Worm (Caenorhabditis elegans): Measurements from ENCODE around the gene fat-4.

The fat-4 gene

ce11 chrIV:9825196-9825744, 26.0 kb downstream of the fat-4 start, which contains the start of gene mtr-4 (continued):
- TF ChIP-seq ceh-63 (GFP tag; optimal IDR thresholded peaks at IDR 0.05) = no peak
- TF ChIP-seq fos-1 (tag; optimal IDR thresholded peaks at IDR 0.05) = no peak
- peak; percentile 25 for TF ChIP-seq swsn-7 (tag; optimal IDR thresholded peaks at IDR 0.05)
- TF ChIP-seq lin-15B (tag; optimal IDR thresholded peaks at IDR 0.05) = peak; percentile 21
- no peak for TF ChIP-seq blmp-1 (tag; optimal IDR thresholded peaks at IDR 0.05)
- TF ChIP-seq fkh-10 (GFP tag; optimal IDR thresholded peaks at IDR 0.05) = no peak
- TF ChIP-seq xbp-1 (tag; optimal IDR thresholded peaks at IDR 0.05) = peak; percentile 9
- TF ChIP-seq dpl-1 (GFP tag; optimal IDR thresholded peaks at IDR 0.05) = peak; percentile 33 to 73 (median 59)
- no peak for TF ChIP-seq sox-4 (tag; optimal IDR thresholded peaks at IDR 0.05)
- peak; percentile 32 to 69 for TF ChIP-seq efl-1 (optimal IDR thresholded peaks at IDR 0.05)
- peak; percentile 73 to 95 for TF ChIP-seq efl-1 (GFP tag; optimal IDR thresholded peaks at IDR 0.05 in 1 of 2)
- TF ChIP-seq snu-23 (GFP tag; optimal IDR thresholded peaks at IDR 0.05) = no peak

DNA sequence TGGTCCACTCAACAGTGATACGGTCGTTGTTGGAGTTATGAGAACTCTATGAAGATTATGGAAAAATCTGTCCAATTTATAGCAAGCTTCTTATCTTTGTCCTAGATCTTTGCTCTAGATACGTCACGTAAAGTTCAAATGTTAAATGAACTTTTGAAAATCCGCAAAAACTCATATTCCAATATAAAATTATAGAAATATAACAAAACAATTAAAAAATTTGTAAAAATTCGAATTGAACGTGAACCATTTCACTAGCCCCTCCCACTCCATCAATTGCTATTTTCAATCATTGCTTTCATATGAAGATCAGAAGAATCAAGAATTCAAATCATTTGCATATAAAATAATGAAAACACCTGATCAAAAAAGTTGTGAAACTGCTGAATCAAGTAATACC, 33.4 kb downstream of the fat-4 start, which contains the start of gene kin-21:
TSS of gene kin-21 (plus strand) at position 301 of the 400 bp plus-strand sequence.
- no peak for TF ChIP-seq hlh-4 (tag; optimal IDR thresholded peaks at IDR 0.05)
- no peak for TF ChIP-seq lin-35 (GFP tag; optimal IDR thresholded peaks at IDR 0.05)
- TF ChIP-seq ztf-11 (tag; optimal IDR thresholded peaks at IDR 0.05) = no peak
- no peak for TF ChIP-seq aha-1 (tag; optimal IDR thresholded peaks at IDR 0.05)
- no peak for TF ChIP-seq mef-2 (tag; optimal IDR thresholded peaks at IDR 0.05)
- no peak for TF ChIP-seq tlp-1 (tag; optimal IDR thresholded peaks at IDR 0.05)
- TF ChIP-seq ets-5 (GFP tag; IDR thresholded peaks at IDR 0.05) = no peak
- TF ChIP-seq ceh-8 (GFP tag; optimal IDR thresholded peaks at IDR 0.05) = no peak
- no peak for TF ChIP-seq fkh-10 (GFP tag; optimal IDR thresholded peaks at IDR 0.05)

ce11 chrIV:9833337-9833736, 34.1 kb downstream of the fat-4 start:
- TF ChIP-seq F16B12.6 (tag; optimal IDR thresholded peaks at IDR 0.05) (no peak), hlh-4 (tag; optimal IDR thresholded peaks at IDR 0.05) (no peak), pqm-1 (tag; optimal IDR thresholded peaks at IDR 0.05) (no peak), skn-1 (tag; optimal IDR thresholded peaks at IDR 0.05) (no peak), pag-3 (tag; optimal IDR thresholded peaks at IDR 0.05; ENCODE audit: borderline replicate concordance, insufficient read depth) (no peak), elt-2 (tag; optimal IDR thresholded peaks at IDR 0.05) (no peak), sptf-1 (tag; optimal IDR thresholded peaks at IDR 0.05) (no peak), ets-5 (GFP tag; IDR thresholded peaks at IDR 0.05) (no peak), unc-86 (tag; optimal IDR thresholded peaks at IDR 0.05) (no peak), nhr-28 (tag; optimal IDR thresholded peaks at IDR 0.05) (no peak), elt-3 (tag; optimal IDR thresholded peaks at IDR 0.05) (no peak), ceh-63 (GFP tag; optimal IDR thresholded peaks at IDR 0.05) (no peak), mdl-1 (tag; optimal IDR thresholded peaks at IDR 0.05) (no peak), ztf-4 (tag; optimal IDR thresholded peaks at IDR 0.05) (no peak), tbx-2 (tag; optimal IDR thresholded peaks at IDR 0.05) (no peak), ceh-88 (GFP tag; IDR thresholded peaks at IDR 0.05) (no peak), mep-1 (tag; optimal IDR thresholded peaks at IDR 0.05) (no peak), nhr-20 (tag; optimal IDR thresholded peaks at IDR 0.05) (no peak), sup-37 (GFP tag; optimal IDR thresholded peaks at IDR 0.05) (no peak)

DNA sequence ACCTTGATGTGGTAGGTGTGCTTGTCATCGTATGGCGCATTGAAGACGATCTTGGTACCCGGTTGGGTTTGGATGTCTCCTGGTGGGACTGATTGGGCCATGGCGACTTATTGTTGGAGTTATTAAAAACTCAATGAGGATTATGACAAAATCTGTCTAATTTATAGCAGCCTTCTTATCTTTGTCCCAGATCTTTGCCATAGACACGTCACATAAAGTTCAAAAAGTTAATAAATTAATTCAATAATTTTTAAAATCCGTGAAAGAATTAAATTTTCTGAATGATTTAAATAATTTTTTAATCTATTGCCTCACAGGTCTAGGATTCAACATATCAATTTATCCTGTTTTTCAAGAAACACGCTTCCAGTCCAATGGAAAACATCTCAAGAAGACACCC, 37.1 kb downstream of the fat-4 start, which contains the start of gene msp-81:
TSS of gene msp-81 (minus strand) at position 101 of the 400 bp plus-strand sequence.
- TF ChIP-seq elt-3 (tag; optimal IDR thresholded peaks at IDR 0.05) = no peak
- TF ChIP-seq nhr-76 (tag; optimal IDR thresholded peaks at IDR 0.05) = no peak
- TF ChIP-seq snpc-4 (tag; optimal IDR thresholded peaks at IDR 0.05) = no peak
- no peak for TF ChIP-seq pqm-1 (tag; optimal IDR thresholded peaks at IDR 0.05)
- TF ChIP-seq ceh-8 (GFP tag; optimal IDR thresholded peaks at IDR 0.05) = no peak
- no peak for TF ChIP-seq zag-1 (tag; optimal IDR thresholded peaks at IDR 0.05)
- no peak for TF ChIP-seq nhr-20 (tag; optimal IDR thresholded peaks at IDR 0.05)
- TF ChIP-seq zip-4 (GFP tag; optimal IDR thresholded peaks at IDR 0.05) = no peak
- no peak for TF ChIP-seq nhr-28 (tag; optimal IDR thresholded peaks at IDR 0.05)
- TF ChIP-seq ets-5 (GFP tag; IDR thresholded peaks at IDR 0.05) = no peak
- no peak for TF ChIP-seq grh-1 (GFP tag; IDR thresholded peaks at IDR 0.05)
- no peak for TF ChIP-seq egl-27 (tag; optimal IDR thresholded peaks at IDR 0.05)
- TF ChIP-seq nhr-19 (GFP tag; conservative IDR thresholded peaks at IDR 0.05) = no peak

Data from whole organism, L1 larva.